Worm (Caenorhabditis elegans) whole organism, early embryonic: ENCODE results near the gene pigs-1.

Experiments
- B0310.2 ChIP-seq: sonication (generic microtip); optimal IDR thresholded peaks from 2 replicates; lab custom pipeline; 2016; ENCODE audit warnings: mild to moderate bottlenecking, missing genetic modification characterization, missing compliant biosample characterization
- F13C5.2 ChIP-seq: sonication (generic microtip); optimal IDR thresholded peaks from 2 replicates; lab custom pipeline; 2017; ENCODE audit warnings: mild to moderate bottlenecking, missing genetic modification characterization, inconsistent platforms, missing compliant biosample characterization
- aly-1 ChIP-seq: sonication (generic microtip); optimal IDR thresholded peaks from 2 replicates; lab custom pipeline; 2016; ENCODE audit warnings: missing genetic modification characterization, missing compliant biosample characterization
- ama-1 ChIP-seq: fragments of 150-350 bp; optimal IDR thresholded peaks from 2 replicates; lab custom pipeline; 2014
- ceh-13 ChIP-seq: fragments of 200-800 bp; sonication (Bioruptor generic); optimal IDR thresholded peaks from 2 replicates; lab custom pipeline; 2018; ENCODE audit warnings: mild to moderate bottlenecking, missing genetic modification characterization, missing compliant biosample characterization
- ceh-36 ChIP-seq: sonication (generic microtip); optimal IDR thresholded peaks from 2 replicates; lab custom pipeline; 2016; ENCODE audit warnings: missing genetic modification characterization, inconsistent platforms, missing compliant biosample characterization
- ets-7 ChIP-seq: sonication (generic microtip); optimal IDR thresholded peaks from 2 replicates; lab custom pipeline; 2016; ENCODE audit warnings: missing genotype, missing genetic modification characterization, missing compliant biosample characterization
- flt-1 ChIP-seq: fragments of 200-800 bp; sonication (Bioruptor generic); IDR thresholded peaks from 2 replicates; pipeline ENCODE4 v1.3.6; 2022; ENCODE audit warnings: missing genetic modification characterization, missing compliant biosample characterization
- hmbx-1 ChIP-seq: sonication (generic microtip); optimal IDR thresholded peaks from 2 replicates; lab custom pipeline; 2016; ENCODE audit warnings: mild to moderate bottlenecking, missing genetic modification characterization, missing compliant biosample characterization
- hmg-4 ChIP-seq: fragments of 200-800 bp; sonication (Bioruptor generic); optimal IDR thresholded peaks from 2 replicates; lab custom pipeline; 2018; ENCODE audit warnings: mild to moderate bottlenecking, missing genetic modification characterization, missing compliant biosample characterization
- hnd-1 ChIP-seq: sonication (generic microtip); optimal IDR thresholded peaks from 2 replicates; lab custom pipeline; 2016; ENCODE audit warnings: missing genetic modification characterization, missing compliant biosample characterization
- pes-1 ChIP-seq: fragments of 200-800 bp; sonication (Bioruptor generic); IDR thresholded peaks from 2 replicates; pipeline ENCODE4 v1.3.6; 2022; ENCODE audit warnings: missing genetic modification reagents, missing genetic modification characterization, missing compliant biosample characterization
- scrt-1 ChIP-seq: fragments of 200-800 bp; sonication (Bioruptor generic); IDR thresholded peaks from 2 replicates; pipeline ENCODE4 v1.3.6; 2022; ENCODE audit warnings: missing genetic modification characterization, missing compliant biosample characterization
- sea-1 ChIP-seq: fragments of 200-800 bp; sonication (Bioruptor generic); conservative IDR thresholded peaks from 2 replicates; pipeline ENCODE4 v1.3.6; 2022; ENCODE audit warnings: missing genetic modification characterization, missing compliant biosample characterization
- tbx-11 ChIP-seq: fragments of 200-800 bp; sonication (Bioruptor generic); IDR thresholded peaks from 2 replicates; pipeline ENCODE4 v1.3.6; 2022; ENCODE audit warnings: missing genetic modification characterization, missing compliant biosample characterization
- tbx-37 ChIP-seq: fragments of 200-800 bp; sonication (Bioruptor generic); conservative IDR thresholded peaks from 2 replicates; pipeline ENCODE4 v1.3.6; 2022; ENCODE audit warnings: missing genetic modification reagents, missing genetic modification characterization, missing compliant biosample characterization
- tra-4 ChIP-seq: sonication (generic microtip); optimal IDR thresholded peaks from 2 replicates; lab custom pipeline; 2017; ENCODE audit warnings: missing genetic modification characterization, missing compliant biosample characterization

pigs-1 gene

DNA sequence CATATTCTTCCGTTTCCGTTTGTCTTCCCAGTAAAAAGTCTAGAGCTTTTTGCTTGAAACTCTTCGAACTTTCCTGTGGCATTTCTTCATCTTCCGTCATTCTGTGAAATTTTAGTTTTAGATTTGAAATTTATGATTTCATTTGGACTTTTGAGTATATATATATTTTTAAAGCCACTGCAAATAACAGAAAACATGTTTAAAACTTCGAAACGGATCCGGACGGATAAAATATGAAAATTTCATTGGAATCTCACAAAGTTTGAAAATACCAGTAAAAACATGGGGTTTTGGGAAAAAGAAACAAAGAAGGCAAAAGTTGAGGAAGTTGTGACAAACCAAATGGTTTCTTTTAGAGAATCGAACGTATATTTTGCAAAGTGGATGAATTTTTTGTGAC, at the start of gene pigs-1:
pigs-1 (minus strand) TSS at position 101 of the 400 bp plus-strand sequence.
- no peak for TF ChIP-seq hmg-4 (GFP tag; lab: Kevin White, UChicago)
- no peak for TF ChIP-seq B0310.2
- TF ChIP-seq hmbx-1 (tag; lab: Kevin White, UChicago), result no peak
- no peak for TF ChIP-seq scrt-1 (GFP tag; lab: Robert Waterston, UW)
- TF ChIP-seq tra-4 (tag; lab: Kevin White, UChicago), result no peak
- no peak for TF ChIP-seq ama-1 (lab: Kevin White, UChicago)
- no peak for TF ChIP-seq ceh-13 (GFP tag; lab: Kevin White, UChicago)
- TF ChIP-seq aly-1, result no peak
- TF ChIP-seq flt-1 (GFP tag; lab: Robert Waterston, UW), result no peak
- TF ChIP-seq hnd-1 (tag; lab: Kevin White, UChicago), result no peak

DNA sequence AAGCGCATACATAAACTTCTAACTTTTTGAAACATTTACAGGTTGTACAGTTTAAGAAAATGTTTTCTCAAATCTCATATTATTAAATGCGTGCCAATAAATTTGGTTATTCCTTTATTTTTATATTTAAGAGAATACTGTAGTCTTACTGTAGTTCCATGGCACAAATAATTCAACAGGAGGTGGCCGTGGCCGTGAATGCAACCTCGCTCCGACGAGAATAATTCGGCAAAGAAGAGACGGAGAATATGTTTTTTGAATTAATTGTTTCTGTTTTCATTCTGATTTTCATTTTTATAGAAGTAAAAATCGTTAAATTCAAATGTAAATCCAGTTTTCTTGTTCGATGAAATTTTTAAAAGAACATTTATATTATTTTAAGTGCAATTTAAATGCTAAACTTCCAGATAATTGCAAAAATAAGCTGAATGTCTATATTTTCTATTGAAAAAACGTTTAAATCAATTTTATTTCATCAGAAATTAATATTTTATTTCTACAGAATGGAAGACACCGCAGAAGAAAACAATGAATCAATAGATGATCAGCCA, 48.6 kb upstream of the pigs-1 start, which contains the start of gene gon-4:
gon-4 (plus strand) TSS at position 501 of the 551 bp plus-strand sequence.
- TF ChIP-seq hmg-4 (GFP tag; lab: Kevin White, UChicago) (no peak), ets-7 (no peak), tra-4 (tag; lab: Kevin White, UChicago) (no peak), flt-1 (GFP tag; lab: Robert Waterston, UW) (no peak), hnd-1 (tag; lab: Kevin White, UChicago) (no peak), B0310.2 (no peak), aly-1 (no peak), ceh-36 (no peak), scrt-1 (GFP tag; lab: Robert Waterston, UW) (no peak), F13C5.2 (tag; lab: Kevin White, UChicago) (no peak), tbx-37 (GFP tag; lab: Robert Waterston, UW) (no peak), tbx-11 (GFP tag; lab: Robert Waterston, UW) (no peak), hmbx-1 (tag; lab: Kevin White, UChicago) (no peak), ceh-13 (GFP tag; lab: Kevin White, UChicago) (no peak), pes-1 (GFP tag; lab: Robert Waterston, UW) (no peak), ama-1 (lab: Kevin White, UChicago) (no peak), sea-1 (no peak)

- TF ChIP-seq B0310.2 (no peak), scrt-1 (GFP tag; lab: Robert Waterston, UW) (no peak), hnd-1 (tag; lab: Kevin White, UChicago) (no peak), ceh-36 (no peak), hmbx-1 (tag; lab: Kevin White, UChicago) (no peak), tra-4 (tag; lab: Kevin White, UChicago) (no peak), tbx-37 (GFP tag; lab: Robert Waterston, UW) (no peak), hmg-4 (GFP tag; lab: Kevin White, UChicago) (no peak), sea-1 (no peak), aly-1 (no peak), ceh-13 (GFP tag; lab: Kevin White, UChicago) (no peak), flt-1 (GFP tag; lab: Robert Waterston, UW) (no peak), ama-1 (lab: Kevin White, UChicago) (no peak), F13C5.2 (tag; lab: Kevin White, UChicago) (no peak), tbx-11 (GFP tag; lab: Robert Waterston, UW) (no peak)
These were observed 45.5 kb upstream of the pigs-1 start, which contains the start of gene ptrg-1 for ce11 chrIV:10194345-10194744. Gene ptrg-1 (minus strand): TSS chrIV:10194445.

DNA sequence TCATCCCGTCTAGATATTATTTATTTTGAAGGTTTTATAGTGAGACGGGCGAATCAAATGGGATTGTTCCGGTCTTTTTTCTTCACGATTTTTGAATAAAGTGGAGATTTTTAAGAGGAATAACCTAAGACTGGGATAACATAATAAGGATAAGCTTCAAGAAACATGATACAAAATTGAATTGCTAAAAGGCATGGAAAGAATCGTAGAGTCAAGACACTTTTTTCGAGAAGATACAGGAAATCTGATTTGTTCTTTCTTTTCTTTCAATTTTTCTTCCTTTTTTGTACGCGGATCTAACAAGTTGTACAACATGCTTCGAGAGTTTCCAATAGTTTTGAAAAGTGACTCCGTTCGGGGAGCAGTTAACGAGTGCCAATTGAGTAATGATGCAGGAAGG, 42.7 kb upstream of the pigs-1 start:
- no peak for TF ChIP-seq scrt-1 (GFP tag; lab: Robert Waterston, UW)
- no peak for TF ChIP-seq hmbx-1 (tag; lab: Kevin White, UChicago)
- no peak for TF ChIP-seq ama-1 (lab: Kevin White, UChicago)
- TF ChIP-seq tra-4 (tag; lab: Kevin White, UChicago), result no peak
- no peak for TF ChIP-seq aly-1
- no peak for TF ChIP-seq hmg-4 (GFP tag; lab: Kevin White, UChicago)
- TF ChIP-seq sea-1, result no peak
- no peak for TF ChIP-seq tbx-11 (GFP tag; lab: Robert Waterston, UW)
- no peak for TF ChIP-seq B0310.2
- TF ChIP-seq ets-7, result no peak
- TF ChIP-seq F13C5.2 (tag; lab: Kevin White, UChicago), result no peak
- no peak for TF ChIP-seq pes-1 (GFP tag; lab: Robert Waterston, UW)
- no peak for TF ChIP-seq hnd-1 (tag; lab: Kevin White, UChicago)
- TF ChIP-seq ceh-13 (GFP tag; lab: Kevin White, UChicago), result no peak
- no peak for TF ChIP-seq flt-1 (GFP tag; lab: Robert Waterston, UW)
- no peak for TF ChIP-seq ceh-36
- no peak for TF ChIP-seq tbx-37 (GFP tag; lab: Robert Waterston, UW)

DNA sequence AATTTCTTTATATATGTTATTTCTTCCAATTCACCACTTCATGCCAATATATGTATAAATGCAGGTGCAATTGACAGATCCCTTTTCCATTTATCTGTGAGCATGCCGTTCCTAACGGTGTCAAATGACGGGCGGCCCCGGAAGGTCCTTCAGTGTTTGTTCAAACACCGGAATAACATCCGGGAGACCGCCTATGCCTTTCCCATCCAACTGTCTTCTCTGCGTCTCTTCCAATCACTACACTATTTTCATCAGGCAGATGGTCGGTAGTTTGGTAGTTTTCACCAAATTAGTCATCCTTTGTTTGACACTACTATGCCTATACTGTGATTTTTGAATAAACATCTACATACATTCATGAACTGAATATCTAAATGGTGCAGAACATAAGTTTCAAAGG, 41.7 kb upstream of the pigs-1 start:
- no peak for TF ChIP-seq B0310.2
- no peak for TF ChIP-seq tbx-11 (GFP tag; lab: Robert Waterston, UW)
- no peak for TF ChIP-seq tbx-37 (GFP tag; lab: Robert Waterston, UW)
- TF ChIP-seq flt-1 (GFP tag; lab: Robert Waterston, UW), result no peak

- TF ChIP-seq tbx-11 (GFP tag; lab: Robert Waterston, UW) (no peak), tra-4 (tag; lab: Kevin White, UChicago) (no peak), aly-1 (no peak), ceh-36 (no peak), hmbx-1 (tag; lab: Kevin White, UChicago) (no peak), hmg-4 (GFP tag; lab: Kevin White, UChicago) (no peak), hnd-1 (tag; lab: Kevin White, UChicago) (no peak), flt-1 (GFP tag; lab: Robert Waterston, UW) (no peak), pes-1 (GFP tag; lab: Robert Waterston, UW) (no peak), B0310.2 (no peak), F13C5.2 (tag; lab: Kevin White, UChicago) (no peak), ets-7 (no peak), scrt-1 (GFP tag; lab: Robert Waterston, UW) (no peak), tbx-37 (GFP tag; lab: Robert Waterston, UW) (no peak), ama-1 (lab: Kevin White, UChicago) (no peak)
These were observed 39.7 kb upstream of the pigs-1 start for ce11 chrIV:10188505-10188904.
